Worm (Caenorhabditis elegans) whole organism, L1 larva: ENCODE results near the gene T13G4.4.

ENCODE experiments used
- ces-1 ChIP-seq: fragments of 150-350 bp; optimal IDR thresholded peaks from 2 replicates; lab custom pipeline; 2014; ENCODE audit warnings: missing biosample characterization, missing genetic modification reagents, missing genetic modification characterization
- nhr-11 ChIP-seq: fragments of 150-350 bp; optimal IDR thresholded peaks from 2 replicates; lab custom pipeline; 2014; ENCODE audit warnings: missing biosample characterization, missing genetic modification characterization
- pqm-1 ChIP-seq: sonication (generic microtip); optimal IDR thresholded peaks from 3 replicates; lab custom pipeline; 2017; ENCODE audit warnings: missing biosample characterization, missing genetic modification characterization
- ztf-11 ChIP-seq, 2 experiments: sonication (generic microtip); optimal IDR thresholded peaks; 2 replicates each; lab custom pipeline; 2016 to 2017; ENCODE audit warnings: missing genetic modification characterization in 2 of 2, missing biosample characterization in 1 of 2, missing compliant biosample characterization in 1 of 2

ce11 chrX:1230658-1231057, 39.2 kb upstream of the T13G4.4 start, which contains the start of gene C46H3.2:
- TF ChIP-seq ces-1 (GFP tag; lab: Kevin White, UChicago) (no peak), nhr-11 (no peak), ztf-11 (tag; optimal IDR thresholded peaks at IDR 0.05; lab: Kevin White, UChicago) (no peak), pqm-1 (tag; lab: Kevin White, UChicago) (no peak)
